Fruit fly (Drosophila melanogaster) whole organism, embryonic: ENCODE data around the gene CG8236.
A peak's percentile ranks its signal among the peaks of the same experiment; 100 is the strongest.

Experiments used
- Abd-B ChIP-seq: fragments of 200-800 bp; sonication (Bioruptor generic); optimal IDR thresholded peaks from 2 replicates; lab custom pipeline; 2018; ENCODE audit warnings: missing biosample characterization, mild to moderate bottlenecking, missing genetic modification characterization, moderate library complexity
- Ada2b ChIP-seq: fragments of 200-800 bp; sonication (Bioruptor generic); IDR thresholded peaks from 2 replicates; pipeline ENCODE4 v1.3.6; 2022; ENCODE audit warnings: missing biosample characterization, missing genetic modification characterization
- CG10959 ChIP-seq: fragments of 200-800 bp; sonication (Bioruptor generic); IDR thresholded peaks from 2 replicates; pipeline ENCODE4 v1.3.6; 2022; ENCODE audit warnings: missing biosample characterization, missing genetic modification characterization
- CG11093 ChIP-seq: fragments of 200-800 bp; sonication (Bioruptor generic); IDR thresholded peaks from 3 replicates; pipeline ENCODE4 v1.3.6; 2022; ENCODE audit warnings: missing biosample characterization, missing genetic modification characterization
- CG11398 ChIP-seq: fragments of 200-800 bp; sonication (Bioruptor generic); optimal IDR thresholded peaks from 2 replicates; lab custom pipeline; 2016; ENCODE audit warnings: missing biosample characterization, missing genetic modification characterization
- CG11456 ChIP-seq: fragments of 200-800 bp; sonication (Bioruptor generic); IDR thresholded peaks from 3 replicates; pipeline ENCODE4 v1.3.6; 2022; ENCODE audit warnings: missing biosample characterization, missing genetic modification characterization
- CG11723 ChIP-seq: fragments of 200-800 bp; sonication (Bioruptor generic); optimal IDR thresholded peaks from 2 replicates; lab custom pipeline; 2017; ENCODE audit warnings: missing biosample characterization, mild to moderate bottlenecking, missing genetic modification characterization
- CG12104 ChIP-seq: fragments of 200-800 bp; sonication (Bioruptor generic); optimal IDR thresholded peaks from 3 replicates; lab custom pipeline; 2016; ENCODE audit warnings: missing biosample characterization, missing genetic modification characterization
- CG12769 ChIP-seq: fragments of 200-800 bp; sonication (Bioruptor generic); optimal IDR thresholded peaks from 2 replicates; lab custom pipeline; 2019; ENCODE audit warnings: missing biosample characterization, mild to moderate bottlenecking, missing genetic modification characterization, moderate library complexity
- CG12942 ChIP-seq: fragments of 200-800 bp; sonication (Bioruptor generic); optimal IDR thresholded peaks from 3 replicates; lab custom pipeline; 2016; ENCODE audit warnings: missing biosample characterization, missing genetic modification characterization
- CG13296 ChIP-seq: fragments of 200-800 bp; sonication (Bioruptor generic); optimal IDR thresholded peaks from 3 replicates; lab custom pipeline; 2018; ENCODE audit warnings: missing biosample characterization, mild to moderate bottlenecking, missing genetic modification characterization
- CG15479 ChIP-seq: fragments of 200-800 bp; sonication (Bioruptor generic); optimal IDR thresholded peaks from 3 replicates; lab custom pipeline; 2019; ENCODE audit warnings: missing biosample characterization, mild to moderate bottlenecking, missing genetic modification characterization, moderate library complexity
- CG16813 ChIP-seq: fragments of 200-800 bp; sonication (Bioruptor generic); IDR thresholded peaks from 3 replicates; pipeline ENCODE4 v1.3.6; 2022; ENCODE audit warnings: missing biosample characterization, missing genetic modification characterization; ENCODE audit not compliant: partially characterized antibody
- CG18764 ChIP-seq: fragments of 200-800 bp; sonication (Bioruptor generic); optimal IDR thresholded peaks from 3 replicates; lab custom pipeline; 2016; ENCODE audit warnings: missing biosample characterization, missing genetic modification characterization
- CG32772 ChIP-seq: fragments of 200-800 bp; sonication (Bioruptor generic); IDR thresholded peaks from 2 replicates; pipeline ENCODE4 v1.3.6; 2022; ENCODE audit warnings: missing biosample characterization, missing genetic modification characterization
- CG33213 ChIP-seq: fragments of 200-800 bp; sonication (Bioruptor generic); optimal IDR thresholded peaks from 3 replicates; lab custom pipeline; 2016; ENCODE audit warnings: missing biosample characterization, missing genetic modification characterization
- CG4730 ChIP-seq: fragments of 200-800 bp; sonication (Bioruptor generic); IDR thresholded peaks from 2 replicates; pipeline ENCODE4 v1.3.6; 2022; ENCODE audit warnings: missing biosample characterization, missing genetic modification characterization
- CG5953 ChIP-seq: fragments of 200-800 bp; sonication (Bioruptor generic); IDR thresholded peaks from 2 replicates; pipeline ENCODE4 v1.3.6; 2022; ENCODE audit warnings: missing biosample characterization, missing genetic modification characterization
- CG6175 ChIP-seq: fragments of 200-800 bp; sonication (Bioruptor generic); IDR thresholded peaks from 3 replicates; pipeline ENCODE4 v1.3.6; 2022; ENCODE audit warnings: missing biosample characterization, missing genetic modification characterization
- CkIIα-i1 ChIP-seq: fragments of 200-800 bp; sonication (Bioruptor generic); IDR thresholded peaks from 2 replicates; pipeline ENCODE4 v1.3.6; 2022; ENCODE audit warnings: missing biosample characterization, missing genetic modification characterization
- D ChIP-seq, 2 experiments: fragments of 200-800 bp in 1 of 2; fragments of >200 bp in 1 of 2; sonication (Bioruptor generic) in 1 of 2; optimal IDR thresholded peaks; 2 replicates in 1 of 2; 3 replicates in 1 of 2; lab custom pipeline; 2017; ENCODE audit warnings: mild to moderate bottlenecking in 1 of 2, missing biosample characterization in 1 of 2, missing genetic modification characterization in 1 of 2, missing genetic modification reagents in 1 of 2
- Dip3 ChIP-seq: fragments of 200-800 bp; sonication (Bioruptor generic); optimal IDR thresholded peaks from 3 replicates; lab custom pipeline; 2016; ENCODE audit warnings: missing biosample characterization, missing genetic modification characterization
- Doc3 ChIP-seq: fragments of 200-800 bp; sonication (Bioruptor generic); IDR thresholded peaks from 3 replicates; pipeline ENCODE4 v1.3.6; 2022; ENCODE audit warnings: missing biosample characterization, missing genetic modification characterization; ENCODE audit not compliant: partially characterized antibody
- Ets65A ChIP-seq: fragments of 200-800 bp; sonication (Bioruptor generic); peaks from one replicate; lab custom pipeline; 2016; ENCODE audit warnings: missing biosample characterization, missing genetic modification characterization
- Fer3 ChIP-seq: fragments of 200-800 bp; sonication (Bioruptor generic); optimal IDR thresholded peaks from 2 replicates; lab custom pipeline; 2018; ENCODE audit warnings: missing biosample characterization, mild to moderate bottlenecking, missing genetic modification characterization, moderate library complexity
- Gsc ChIP-seq: fragments of 200-800 bp; sonication (Bioruptor generic); IDR thresholded peaks from 2 replicates; pipeline ENCODE4 v1.3.6; 2022; ENCODE audit warnings: missing biosample characterization, missing genetic modification characterization
- Hr78 ChIP-seq, 2 experiments: fragments of 200-800 bp in 1 of 2; fragments of >200 bp in 1 of 2; sonication (Bioruptor generic) in 1 of 2; optimal IDR thresholded peaks; 2 replicates each; lab custom pipeline; 2017 to 2019; ENCODE audit warnings: missing biosample characterization in 2 of 2, missing genetic modification characterization in 2 of 2, mild to moderate bottlenecking in 1 of 2, moderate library complexity in 1 of 2
- Mad ChIP-seq: fragments of 200-800 bp; sonication (Bioruptor generic); optimal IDR thresholded peaks from 2 replicates; lab custom pipeline; 2016; ENCODE audit warnings: missing biosample characterization, missing genetic modification characterization
- Meics ChIP-seq: fragments of 200-800 bp; sonication (Bioruptor generic); optimal IDR thresholded peaks from 2 replicates; lab custom pipeline; 2017; ENCODE audit warnings: missing biosample characterization, mild to moderate bottlenecking, missing genetic modification characterization
- Mrtf ChIP-seq: fragments of 200-800 bp; sonication (Bioruptor generic); IDR thresholded peaks from 3 replicates; pipeline ENCODE4 v1.3.6; 2022; ENCODE audit warnings: missing biosample characterization, missing genetic modification characterization
- Nf-YB ChIP-seq: fragments of 200-800 bp; sonication (Bioruptor generic); optimal IDR thresholded peaks from 3 replicates; lab custom pipeline; 2019; ENCODE audit warnings: missing biosample characterization, mild to moderate bottlenecking, missing genetic modification characterization, moderate library complexity
- al ChIP-seq: fragments of 200-800 bp; sonication (Bioruptor generic); IDR thresholded peaks from 2 replicates; pipeline ENCODE4 v1.3.6; 2022; ENCODE audit warnings: missing biosample characterization, missing genetic modification characterization
- crc ChIP-seq: fragments of 200-800 bp; sonication (Bioruptor generic); optimal IDR thresholded peaks from 2 replicates; lab custom pipeline; 2016; ENCODE audit warnings: missing biosample characterization, missing genetic modification characterization
- dimm ChIP-seq: fragments of 200-800 bp; sonication (Bioruptor generic); IDR thresholded peaks from 2 replicates; pipeline ENCODE4 v1.3.6; 2022; ENCODE audit warnings: missing biosample characterization, missing genetic modification characterization
- disco-r ChIP-seq: fragments of 200-800 bp; sonication (Bioruptor generic); optimal IDR thresholded peaks from 2 replicates; lab custom pipeline; 2016; ENCODE audit warnings: missing biosample characterization, missing genetic modification characterization
- ems ChIP-seq: fragments of 200-800 bp; sonication (Bioruptor generic); optimal IDR thresholded peaks from 3 replicates; lab custom pipeline; 2016; ENCODE audit warnings: missing biosample characterization, missing genetic modification characterization
- ftz-f1 ChIP-seq: fragments of 200-800 bp; sonication (Bioruptor generic); optimal IDR thresholded peaks from 2 replicates; lab custom pipeline; 2016; ENCODE audit warnings: missing biosample characterization, missing genetic modification characterization
- gfzf ChIP-seq: fragments of 200-800 bp; sonication (Bioruptor generic); optimal IDR thresholded peaks from 2 replicates; lab custom pipeline; 2016; ENCODE audit warnings: missing biosample characterization, mild to moderate bottlenecking, missing genetic modification characterization, moderate library complexity
- gt ChIP-seq: fragments of 200-800 bp; sonication (Bioruptor generic); IDR thresholded peaks from 2 replicates; pipeline ENCODE4 v1.3.6; 2022; ENCODE audit warnings: missing biosample characterization, missing genetic modification characterization
- hb ChIP-seq: fragments of 200-800 bp; sonication (Bioruptor generic); IDR thresholded peaks from 3 replicates; pipeline ENCODE4 v1.3.6; 2022; ENCODE audit warnings: missing biosample characterization, missing genetic modification characterization; ENCODE audit not compliant: partially characterized antibody
- hbn ChIP-seq: fragments of 200-800 bp; sonication (Bioruptor generic); IDR thresholded peaks from 2 replicates; pipeline ENCODE4 v1.3.6; 2022; ENCODE audit warnings: missing biosample characterization, missing genetic modification characterization; ENCODE audit not compliant: partially characterized antibody
- ken ChIP-seq: fragments of 200-800 bp; sonication (Bioruptor generic); IDR thresholded peaks from 3 replicates; pipeline ENCODE4 v1.3.6; 2022; ENCODE audit warnings: missing biosample characterization, missing genetic modification characterization
- lmd ChIP-seq: fragments of 200-800 bp; sonication (Bioruptor generic); IDR thresholded peaks from 2 replicates; pipeline ENCODE4 v1.3.6; 2022; ENCODE audit warnings: missing biosample characterization, missing genetic modification characterization
- nmo ChIP-seq: fragments of 200-800 bp; sonication (Bioruptor generic); optimal IDR thresholded peaks from 2 replicates; lab custom pipeline; 2018; ENCODE audit warnings: missing biosample characterization, mild to moderate bottlenecking, missing genetic modification characterization, moderate library complexity
- repo ChIP-seq: fragments of 200-800 bp; sonication (Bioruptor generic); optimal IDR thresholded peaks from 2 replicates; lab custom pipeline; 2016; ENCODE audit warnings: missing biosample characterization, missing genetic modification characterization
- sim ChIP-seq: fragments of 200-800 bp; sonication (Bioruptor generic); IDR thresholded peaks from 2 replicates; pipeline ENCODE4 v1.3.6; 2022; ENCODE audit warnings: missing biosample characterization, missing genetic modification characterization
- stc ChIP-seq: fragments of 200-800 bp; sonication (Bioruptor generic); IDR thresholded peaks from 2 replicates; pipeline ENCODE4 v1.3.6; 2022; ENCODE audit warnings: missing biosample characterization, missing genetic modification characterization
- trh ChIP-seq: fragments of 200-800 bp; sonication (Bioruptor generic); optimal IDR thresholded peaks from 2 replicates; lab custom pipeline; 2016; ENCODE audit warnings: missing biosample characterization, missing genetic modification characterization

The CG8236 gene

dm6 chr3R:8810397-8811184, 41.4 kb downstream of the CG8236 start (continued):
- TF ChIP-seq crc (no peak), CkIIα-i1 (GFP tag; lab: Robert Waterston, UW) (no peak), Mrtf (peak; percentile 52; the same call in 1 of the 3 replicates), gfzf (GFP tag; lab: Kevin White, UChicago) (no peak), Doc3 (GFP tag; lab: Robert Waterston, UW) (no peak), al (GFP tag; lab: Robert Waterston, UW) (peak; percentile 65), stc (GFP tag; lab: Robert Waterston, UW) (peak; percentile 64), CG33213 (GFP tag; lab: Kevin White, UChicago) (peak; percentile 84), Ets65A (GFP tag; lab: Kevin White, UChicago) (peak; percentile 74), Meics (GFP tag; lab: Kevin White, UChicago) (peak; percentile 72), ftz-f1 (no peak), repo (GFP tag; lab: Kevin White, UChicago) (peak; percentile 65), Abd-B (GFP tag; lab: Kevin White, UChicago) (peak; percentile 72), CG6175 (GFP tag; lab: Robert Waterston, UW) (0 out of 3 replicates have a peak, but pooled peaks have one; percentile 7), Gsc (GFP tag; lab: Robert Waterston, UW) (no peak), lmd (GFP tag; lab: Robert Waterston, UW) (peak; percentile 64; the same call in 1 of the 2 replicates), Fer3 (tag; lab: Kevin White, UChicago) (peak; percentile 82), CG11456 (GFP tag; lab: Robert Waterston, UW) (0 out of 3 replicates have a peak, but pooled peaks have one; percentile 38), CG15479 (GFP tag; lab: Kevin White, UChicago) (peak; percentile 88), sim (GFP tag; lab: Robert Waterston, UW) (0 out of 2 replicates have a peak, but pooled peaks have one; percentile 53), Ada2b (peak; percentile 39; the same call in 1 of the 2 replicates), Dip3 (peak; percentile 41), CG4730 (GFP tag; lab: Robert Waterston, UW) (peak; percentile 19; the same call in 1 of the 2 replicates), ken (GFP tag; lab: Robert Waterston, UW) (peak; percentile 55; the same call in 1 of the 3 replicates), Mad (GFP tag; lab: Kevin White, UChicago) (peak; percentile 76), D (optimal IDR thresholded peaks at IDR 0.05; lab: Kevin White, UChicago) (no peak), D (GFP tag; optimal IDR thresholded peaks at IDR 0.05; lab: Kevin White, UChicago) (peak; percentile 61), CG11398 (GFP tag; lab: Kevin White, UChicago) (peak; percentile 90), gt (no peak), CG12769 (tag; lab: Kevin White, UChicago) (peak; percentile 96), CG11093 (GFP tag; lab: Robert Waterston, UW) (peak; percentile 8; the same call in 1 of the 3 replicates), hb (GFP tag; lab: Robert Waterston, UW) (no peak), CG32772 (GFP tag; lab: Robert Waterston, UW) (peak; percentile 60), CG18764 (peak; percentile 89), CG5953 (GFP tag; lab: Robert Waterston, UW) (peak; percentile 76), Nf-YB (GFP tag; lab: Kevin White, UChicago) (peak; percentile 71), dimm (GFP tag; lab: Robert Waterston, UW) (no peak), disco-r (peak; percentile 80), nmo (peak; percentile 53), CG16813 (GFP tag; lab: Robert Waterston, UW) (no peak), CG12104 (GFP tag; lab: Kevin White, UChicago) (peak; percentile 89), CG10959 (GFP tag; lab: Robert Waterston, UW) (peak; percentile 79), CG13296 (GFP tag; lab: Kevin White, UChicago) (peak; percentile 94), trh (GFP tag; lab: Kevin White, UChicago) (peak; percentile 39), CG11723 (GFP tag; lab: Kevin White, UChicago) (peak; percentile 88), hbn (GFP tag; lab: Robert Waterston, UW) (no peak), Hr78 (GFP tag; optimal IDR thresholded peaks at IDR 0.05; lab: Kevin White, UChicago) (peak in 1 of 2 experiments; percentile 53), CG12942 (peak; percentile 75), ems (GFP tag; lab: Kevin White, UChicago) (peak; percentile 77)
